Comparison of ENCODE assay signal across 5 worm cellular contexts in genomic region chrX:15842492-15842891, ce11.
A peak's percentile ranks its signal among the peaks of the same experiment; 100 is the strongest.
TF ChIP-seq lines count a peak whose summit lies in the region.

No protein-coding gene starts in this region.

TF ChIP-seq in whole organism, L1 larva, 84 proteins besides CTCF, POLR2A, EP300 and RAD21:
- TF ChIP-seq nhr-71 (tag; optimal IDR thresholded peaks at IDR 0.05; lab: Kevin White, UChicago) (peak; percentile 58), nhr-85 (tag; lab: Kevin White, UChicago) (peak; percentile 2), grh-1 (GFP tag; IDR thresholded peaks at IDR 0.05; lab: Robert Waterston, UW) (no peak), dsc-1 (tag; optimal IDR thresholded peaks at IDR 0.05; lab: Kevin White, UChicago) (no peak), zip-4 (GFP tag; optimal IDR thresholded peaks at IDR 0.05; lab: Kevin White, UChicago) (no peak), elt-2 (tag; optimal IDR thresholded peaks at IDR 0.05; lab: Kevin White, UChicago) (peak; percentile 67), ceh-90 (tag; optimal IDR thresholded peaks at IDR 0.05; lab: Kevin White, UChicago) (no peak), nhr-47 (tag; optimal IDR thresholded peaks at IDR 0.05; lab: Kevin White, UChicago) (peak; percentile 10), lsy-2 (tag; optimal IDR thresholded peaks at IDR 0.05; lab: Kevin White, UChicago) (peak; percentile 8 to 31)

TF ChIP-seq in whole organism, L2 larva, 48 proteins besides CTCF, POLR2A, EP300 and RAD21 (continues in another document):
- TF ChIP-seq crh-2 (tag; optimal IDR thresholded peaks at IDR 0.05; lab: Kevin White, UChicago), result peak; percentile 29
- TF ChIP-seq nhr-21 (tag; optimal IDR thresholded peaks at IDR 0.05; lab: Kevin White, UChicago), result peak; percentile 27
- no peak for TF ChIP-seq ztf-1 (GFP tag; conservative IDR thresholded peaks at IDR 0.05; lab: Robert Waterston, UW)
- TF ChIP-seq lsy-2 (tag; optimal IDR thresholded peaks at IDR 0.05; lab: Kevin White, UChicago), result peak; percentile 26 to 32
- TF ChIP-seq mdl-1 (tag; optimal IDR thresholded peaks at IDR 0.05; lab: Kevin White, UChicago), result no peak
- TF ChIP-seq fos-1 (tag; optimal IDR thresholded peaks at IDR 0.05; lab: Kevin White, UChicago), result peak; percentile 60
- TF ChIP-seq ZK546.5 (tag; optimal IDR thresholded peaks at IDR 0.05; lab: Kevin White, UChicago), result no peak
- TF ChIP-seq Y55F3AM.14 (GFP tag; optimal IDR thresholded peaks at IDR 0.05; lab: Kevin White, UChicago), result no peak
- TF ChIP-seq nhr-77 (tag; optimal IDR thresholded peaks at IDR 0.05; lab: Kevin White, UChicago), result no peak
- TF ChIP-seq alr-1 (tag; optimal IDR thresholded peaks at IDR 0.05; lab: Kevin White, UChicago), result no peak
- TF ChIP-seq nhr-237 (tag; optimal IDR thresholded peaks at IDR 0.05; lab: Kevin White, UChicago), result no peak
- no peak for TF ChIP-seq ztf-4 (tag; optimal IDR thresholded peaks at IDR 0.05; lab: Kevin White, UChicago)
- TF ChIP-seq gmeb-1 (tag; optimal IDR thresholded peaks at IDR 0.05; lab: Kevin White, UChicago), result peak; percentile 4
- peak; percentile 34 for TF ChIP-seq sem-4 (tag; optimal IDR thresholded peaks at IDR 0.05; lab: Kevin White, UChicago)
- peak; percentile 73 for TF ChIP-seq sma-9 (GFP tag; optimal IDR thresholded peaks at IDR 0.05; lab: Kevin White, UChicago)
- TF ChIP-seq sma-9 (tag; optimal IDR thresholded peaks at IDR 0.05; lab: Kevin White, UChicago), result no peak
- TF ChIP-seq nhr-10 (tag; optimal IDR thresholded peaks at IDR 0.05; lab: Kevin White, UChicago), result no peak
- no peak for TF ChIP-seq ceh-16 (tag; optimal IDR thresholded peaks at IDR 0.05; lab: Kevin White, UChicago)
- no peak for TF ChIP-seq dmd-4 (tag; optimal IDR thresholded peaks at IDR 0.05; lab: Kevin White, UChicago)
- TF ChIP-seq F13H6.1 (tag; optimal IDR thresholded peaks at IDR 0.05; lab: Kevin White, UChicago), result peak; percentile 1
- TF ChIP-seq unc-55 (GFP tag; optimal IDR thresholded peaks at IDR 0.05; lab: Kevin White, UChicago), result no peak
- TF ChIP-seq elt-1 (tag; optimal IDR thresholded peaks at IDR 0.05; lab: Kevin White, UChicago), result no peak

TF ChIP-seq in whole organism, L3 larva, 47 proteins besides CTCF, POLR2A, EP300 and RAD21 (continues in another document):
- TF ChIP-seq fkh-2 (tag; optimal IDR thresholded peaks at IDR 0.05; lab: Kevin White, UChicago), result no peak
- TF ChIP-seq eor-1 (tag; optimal IDR thresholded peaks at IDR 0.05; lab: Kevin White, UChicago), result no peak
- TF ChIP-seq tbx-2 (tag; optimal IDR thresholded peaks at IDR 0.05; lab: Kevin White, UChicago), result peak; percentile 58
- TF ChIP-seq nhr-77 (tag; optimal IDR thresholded peaks at IDR 0.05; lab: Kevin White, UChicago), result peak; percentile 47
- no peak for TF ChIP-seq fos-1 (tag; optimal IDR thresholded peaks at IDR 0.05; lab: Kevin White, UChicago)
- peak; percentile 3 for TF ChIP-seq pha-4 (tag; optimal IDR thresholded peaks at IDR 0.05; lab: Kevin White, UChicago)
- peak; percentile 87 for TF ChIP-seq pqm-1 (tag; optimal IDR thresholded peaks at IDR 0.05; lab: Kevin White, UChicago)
- TF ChIP-seq jun-1 (tag; optimal IDR thresholded peaks at IDR 0.05; lab: Kevin White, UChicago), result peak; percentile 61
- no peak for TF ChIP-seq ceh-82 (tag; optimal IDR thresholded peaks at IDR 0.05; lab: Kevin White, UChicago)
- TF ChIP-seq ceh-28 (tag; optimal IDR thresholded peaks at IDR 0.05; lab: Kevin White, UChicago), result no peak
- TF ChIP-seq lin-15B (tag; optimal IDR thresholded peaks at IDR 0.05; lab: Kevin White, UChicago), result no peak
- no peak for TF ChIP-seq unc-39 (tag; optimal IDR thresholded peaks at IDR 0.05; lab: Kevin White, UChicago)
- no peak for TF ChIP-seq ama-1 (optimal IDR thresholded peaks at IDR 0.05; lab: Kevin White, UChicago)
- TF ChIP-seq aly-2 (tag; optimal IDR thresholded peaks at IDR 0.05; lab: Kevin White, UChicago), result peak; percentile 21
- TF ChIP-seq ZK546.5 (tag; optimal IDR thresholded peaks at IDR 0.05; lab: Kevin White, UChicago), result no peak
- TF ChIP-seq nhr-23 (tag; optimal IDR thresholded peaks at IDR 0.05; lab: Kevin White, UChicago), result no peak
- no peak for TF ChIP-seq mml-1 (tag; optimal IDR thresholded peaks at IDR 0.05; lab: Kevin White, UChicago)
- TF ChIP-seq nhr-43 (tag; optimal IDR thresholded peaks at IDR 0.05; lab: Kevin White, UChicago; ENCODE audit: poor library complexity, severe bottlenecking), result peak; percentile 87
- TF ChIP-seq ztf-4 (tag; optimal IDR thresholded peaks at IDR 0.05; lab: Kevin White, UChicago), result no peak
- TF ChIP-seq R02D3.7 (tag; optimal IDR thresholded peaks at IDR 0.05; lab: Kevin White, UChicago), result no peak
- peak; percentile 67 for TF ChIP-seq lsy-12 (tag; optimal IDR thresholded peaks at IDR 0.05; lab: Kevin White, UChicago)
- TF ChIP-seq elt-2 (tag; optimal IDR thresholded peaks at IDR 0.05; lab: Kevin White, UChicago), result peak; percentile 85
- no peak for TF ChIP-seq nhr-67 (tag; optimal IDR thresholded peaks at IDR 0.05; lab: Kevin White, UChicago)

TF ChIP-seq in whole organism, L4 larva, 104 proteins besides CTCF, POLR2A, EP300 and RAD21 (continues in another document):
- TF ChIP-seq nhr-76 (tag; optimal IDR thresholded peaks at IDR 0.05; lab: Kevin White, UChicago), result no peak
- no peak for TF ChIP-seq ceh-44 (GFP tag; IDR thresholded peaks at IDR 0.05; lab: Robert Waterston, UW)
- no peak for TF ChIP-seq zip-11 (GFP tag; IDR thresholded peaks at IDR 0.05; lab: Robert Waterston, UW)
- TF ChIP-seq D1046.2 (GFP tag; IDR thresholded peaks at IDR 0.05; lab: Robert Waterston, UW), result no peak
- no peak for TF ChIP-seq egl-43 (GFP tag; IDR thresholded peaks at IDR 0.05; lab: Robert Waterston, UW)
- TF ChIP-seq mxl-3 (GFP tag; optimal IDR thresholded peaks at IDR 0.05; lab: Kevin White, UChicago), result peak; percentile 66
- TF ChIP-seq lin-38 (GFP tag; IDR thresholded peaks at IDR 0.05; lab: Robert Waterston, UW), result no peak
- TF ChIP-seq aha-1 (tag; lab: Kevin White, UChicago), result no peak
- TF ChIP-seq ces-1 (GFP tag; optimal IDR thresholded peaks at IDR 0.05; lab: Kevin White, UChicago), result no peak
- no peak for TF ChIP-seq sdz-12 (GFP tag; optimal IDR thresholded peaks at IDR 0.05; lab: Kevin White, UChicago)
- TF ChIP-seq tag-97 (GFP tag; IDR thresholded peaks at IDR 0.05; lab: Robert Waterston, UW), result no peak
- no peak for TF ChIP-seq jun-1 (tag; optimal IDR thresholded peaks at IDR 0.05; lab: Kevin White, UChicago)
- peak; percentile 83 for TF ChIP-seq tra-1 (GFP tag; IDR thresholded peaks at IDR 0.05; lab: Robert Waterston, UW)
- peak; percentile 38 for TF ChIP-seq spr-1 (tag; optimal IDR thresholded peaks at IDR 0.05; lab: Kevin White, UChicago)
- TF ChIP-seq snpc-1.2 (GFP tag; IDR thresholded peaks at IDR 0.05; lab: Robert Waterston, UW), result no peak
- TF ChIP-seq fos-1 (tag; optimal IDR thresholded peaks at IDR 0.05; lab: Kevin White, UChicago), result no peak
- peak; percentile 38; the same call in 1 of the 2 replicates for TF ChIP-seq mxl-2 (GFP tag; conservative IDR thresholded peaks at IDR 0.05; lab: Robert Waterston, UW)
- no peak for TF ChIP-seq F44E2.7 (GFP tag; IDR thresholded peaks at IDR 0.05; lab: Robert Waterston, UW)
- TF ChIP-seq madf-9 (GFP tag; conservative IDR thresholded peaks at IDR 0.05; lab: Robert Waterston, UW), result no peak
- TF ChIP-seq dmd-8 (GFP tag; IDR thresholded peaks at IDR 0.05; lab: Robert Waterston, UW), result no peak
- no peak for TF ChIP-seq lim-7 (GFP tag; IDR thresholded peaks at IDR 0.05; lab: Robert Waterston, UW)
- peak in 1 of 2 experiments; percentile 70 for TF ChIP-seq daf-16 (GFP tag; optimal IDR thresholded peaks at IDR 0.05; lab: Kevin White, UChicago)
- peak; percentile 52 for TF ChIP-seq daf-16 (tag; optimal IDR thresholded peaks at IDR 0.05; lab: Kevin White, UChicago)
- peak; percentile 64 for TF ChIP-seq hlh-30 (tag; optimal IDR thresholded peaks at IDR 0.05; lab: Kevin White, UChicago; ENCODE audit: insufficient read depth)
- TF ChIP-seq Y105C5A.15 (GFP tag; IDR thresholded peaks at IDR 0.05; lab: Robert Waterston, UW), result 0 out of 2 replicates have a peak, but pooled peaks have one; percentile 31

TF ChIP-seq in whole organism, young adult, 124 proteins besides CTCF, POLR2A, EP300 and RAD21 (continues in another document):
- TF ChIP-seq pha-4 (tag; optimal IDR thresholded peaks at IDR 0.05; lab: Kevin White, UChicago) (peak; percentile 60), mes-4 (tag; optimal IDR thresholded peaks at IDR 0.05; lab: Kevin White, UChicago) (no peak), C06A6.2 (GFP tag; conservative IDR thresholded peaks at IDR 0.05; lab: Robert Waterston, UW) (0 out of 2 replicates have a peak, but pooled peaks have one; percentile 40), ceh-79 (tag; optimal IDR thresholded peaks at IDR 0.05; lab: Kevin White, UChicago) (no peak), ceh-40 (GFP tag; IDR thresholded peaks at IDR 0.05; lab: Robert Waterston, UW) (no peak), ets-4 (GFP tag; optimal IDR thresholded peaks at IDR 0.05; lab: Kevin White, UChicago) (peak; percentile 74), ztf-3 (GFP tag; optimal IDR thresholded peaks at IDR 0.05; lab: Kevin White, UChicago) (no peak), somi-1 (GFP tag; optimal IDR thresholded peaks at IDR 0.05; lab: Kevin White, UChicago) (no peak), ZK185.1 (tag; optimal IDR thresholded peaks at IDR 0.05; lab: Kevin White, UChicago; ENCODE audit: poor library complexity, severe bottlenecking) (peak; percentile 38), repo-1 (tag; optimal IDR thresholded peaks at IDR 0.05; lab: Kevin White, UChicago) (peak; percentile 30), cebp-1 (GFP tag; IDR thresholded peaks at IDR 0.05; lab: Robert Waterston, UW) (no peak), cebp-1 (tag; optimal IDR thresholded peaks at IDR 0.05; lab: Kevin White, UChicago) (peak; percentile 32), T07F8.4 (tag; optimal IDR thresholded peaks at IDR 0.05; lab: Kevin White, UChicago) (no peak), efl-1 (GFP tag; optimal IDR thresholded peaks at IDR 0.05; lab: Kevin White, UChicago) (no peak), snpc-4 (GFP tag; optimal IDR thresholded peaks at IDR 0.05; lab: Kevin White, UChicago) (no peak), snpc-4 (tag; optimal IDR thresholded peaks at IDR 0.05; lab: Kevin White, UChicago) (peak in 2 of 4 experiments; percentile 21 to 41), mcd-1 (GFP tag; IDR thresholded peaks at IDR 0.05; lab: Robert Waterston, UW) (0 out of 2 replicates have a peak, but pooled peaks have one; percentile 19), nhr-120 (GFP tag; IDR thresholded peaks at IDR 0.05; lab: Robert Waterston, UW) (no peak), hsf-1 (GFP tag; IDR thresholded peaks at IDR 0.05; lab: Robert Waterston, UW) (no peak), tlf-1 (GFP tag; optimal IDR thresholded peaks at IDR 0.05; lab: Kevin White, UChicago) (peak; percentile 60), madf-10 (tag; optimal IDR thresholded peaks at IDR 0.05; lab: Kevin White, UChicago) (peak; percentile 66), lsy-27 (tag; optimal IDR thresholded peaks at IDR 0.05; lab: Kevin White, UChicago; ENCODE audit: borderline replicate concordance, insufficient read depth) (no peak), egl-18 (GFP tag; IDR thresholded peaks at IDR 0.05; lab: Robert Waterston, UW) (no peak), let-607 (tag; optimal IDR thresholded peaks at IDR 0.05; lab: Kevin White, UChicago) (peak; percentile 99), nhr-80 (tag; optimal IDR thresholded peaks at IDR 0.05; lab: Kevin White, UChicago) (peak; percentile 98), Y67H2A.10 (GFP tag; conservative IDR thresholded peaks at IDR 0.05; lab: Robert Waterston, UW) (no peak)
